Worm (Caenorhabditis elegans) whole organism, late embryonic: ENCODE data around the gene hmg-1.1.

Experiments used
- F13H6.1 ChIP-seq: sonication (generic microtip); optimal IDR thresholded peaks from 2 replicates; lab custom pipeline; 2016; ENCODE audit warnings: missing genetic modification characterization, missing compliant biosample characterization
- K02D7.2 ChIP-seq: sonication (generic microtip); optimal IDR thresholded peaks from 2 replicates; lab custom pipeline; 2017; ENCODE audit warnings: mild to moderate bottlenecking, missing genetic modification characterization, missing compliant biosample characterization
- K09A11.1 ChIP-seq: sonication (generic microtip); optimal IDR thresholded peaks from 2 replicates; lab custom pipeline; 2017; ENCODE audit warnings: antibody characterized with exemption, mild to moderate bottlenecking, missing genetic modification characterization, missing compliant biosample characterization; ENCODE audit not compliant: insufficient read depth
- Y22D7AL.16 ChIP-seq: sonication (generic microtip); optimal IDR thresholded peaks from 2 replicates; lab custom pipeline; 2016; ENCODE audit warnings: missing genetic modification characterization, missing compliant biosample characterization
- ama-1 ChIP-seq: fragments of 150-350 bp; optimal IDR thresholded peaks from 2 replicates; lab custom pipeline; 2014
- ceh-18 ChIP-seq: sonication (generic microtip); optimal IDR thresholded peaks from 2 replicates; lab custom pipeline; 2016; ENCODE audit warnings: missing genetic modification characterization, missing compliant biosample characterization
- ceh-19 ChIP-seq: fragments of 200-800 bp; sonication (Bioruptor generic); optimal IDR thresholded peaks from 2 replicates; lab custom pipeline; 2018; ENCODE audit warnings: mild to moderate bottlenecking, missing genetic modification characterization, missing compliant biosample characterization
- ceh-22 ChIP-seq: sonication (generic microtip); optimal IDR thresholded peaks from 2 replicates; lab custom pipeline; 2017; ENCODE audit warnings: missing biosample characterization, missing genetic modification characterization
- ceh-30 ChIP-seq: fragments of 150-350 bp; optimal IDR thresholded peaks from 2 replicates; lab custom pipeline; 2014; ENCODE audit warnings: missing biosample characterization, missing genetic modification characterization
- ceh-34 ChIP-seq: sonication (generic microtip); optimal IDR thresholded peaks from 2 replicates; lab custom pipeline; 2016; ENCODE audit warnings: mild to moderate bottlenecking, missing genetic modification characterization, missing compliant biosample characterization
- ceh-48 ChIP-seq: sonication (generic microtip); optimal IDR thresholded peaks from 2 replicates; lab custom pipeline; 2016; ENCODE audit warnings: missing genetic modification characterization, inconsistent platforms, missing compliant biosample characterization
- che-1 ChIP-seq: sonication (generic microtip); optimal IDR thresholded peaks from 2 replicates; lab custom pipeline; 2016; ENCODE audit warnings: mild to moderate bottlenecking, missing genetic modification characterization, missing compliant biosample characterization
- dve-1 ChIP-seq: sonication (generic microtip); optimal IDR thresholded peaks from 2 replicates; lab custom pipeline; 2017; ENCODE audit warnings: antibody characterized with exemption, mild to moderate bottlenecking, missing genetic modification characterization, missing compliant biosample characterization
- elt-2 ChIP-seq: sonication (generic microtip); optimal IDR thresholded peaks from 2 replicates; lab custom pipeline; 2016; ENCODE audit warnings: missing genetic modification reagents, missing genetic modification characterization, missing compliant biosample characterization
- elt-4 ChIP-seq: sonication (generic microtip); optimal IDR thresholded peaks from 2 replicates; lab custom pipeline; 2016; ENCODE audit warnings: missing genetic modification characterization, missing compliant biosample characterization
- eyg-1 ChIP-seq: sonication (generic microtip); optimal IDR thresholded peaks from 2 replicates; lab custom pipeline; 2016; ENCODE audit warnings: missing genotype, missing genetic modification characterization, missing compliant biosample characterization
- fkh-6 ChIP-seq: sonication (generic microtip); optimal IDR thresholded peaks from 2 replicates; lab custom pipeline; 2016; ENCODE audit warnings: missing genetic modification characterization, missing compliant biosample characterization
- gmeb-2 ChIP-seq: sonication (generic microtip); optimal IDR thresholded peaks from 2 replicates; lab custom pipeline; 2016; ENCODE audit warnings: missing genetic modification characterization, inconsistent platforms, missing compliant biosample characterization
- hlh-6 ChIP-seq: sonication (generic microtip); optimal IDR thresholded peaks from 2 replicates; lab custom pipeline; 2016; ENCODE audit warnings: missing genotype, missing genetic modification characterization, missing compliant biosample characterization
- lin-11 ChIP-seq: fragments of 200-800 bp; sonication (Bioruptor generic); optimal IDR thresholded peaks from 2 replicates; lab custom pipeline; 2018; ENCODE audit warnings: mild to moderate bottlenecking, missing genetic modification characterization, missing compliant biosample characterization
- madf-2 ChIP-seq: sonication (generic microtip); optimal IDR thresholded peaks from 2 replicates; lab custom pipeline; 2017; ENCODE audit warnings: missing genetic modification characterization, missing compliant biosample characterization
- mec-3 ChIP-seq: sonication (generic microtip); optimal IDR thresholded peaks from 2 replicates; lab custom pipeline; 2016; ENCODE audit warnings: borderline replicate concordance, missing genetic modification characterization, missing compliant biosample characterization
- nhr-11 ChIP-seq: fragments of 150-350 bp; optimal IDR thresholded peaks from 2 replicates; lab custom pipeline; 2014; ENCODE audit warnings: missing biosample characterization, missing genetic modification characterization
- npax-4 ChIP-seq: sonication (generic microtip); optimal IDR thresholded peaks from 2 replicates; lab custom pipeline; 2016; ENCODE audit warnings: missing genetic modification characterization, missing compliant biosample characterization
- odd-2 ChIP-seq: sonication (generic microtip); optimal IDR thresholded peaks from 2 replicates; lab custom pipeline; 2017; ENCODE audit warnings: antibody characterized with exemption, mild to moderate bottlenecking, missing genetic modification characterization, missing compliant biosample characterization
- pha-4 ChIP-seq: fragments of 150-350 bp; optimal IDR thresholded peaks from 2 replicates; lab custom pipeline; 2018; ENCODE audit warnings: missing biosample characterization, missing genetic modification reagents, missing genetic modification characterization
- pqm-1 ChIP-seq: sonication (generic microtip); optimal IDR thresholded peaks from 2 replicates; lab custom pipeline; 2016; ENCODE audit warnings: missing genetic modification characterization, missing compliant biosample characterization
- pros-1 ChIP-seq: fragments of 150-350 bp; optimal IDR thresholded peaks from 2 replicates; lab custom pipeline; 2014; ENCODE audit warnings: missing biosample characterization, missing genetic modification reagents, missing genetic modification characterization
- rnt-1 ChIP-seq: sonication (generic microtip); optimal IDR thresholded peaks from 2 replicates; lab custom pipeline; 2016; ENCODE audit warnings: missing genetic modification characterization, missing compliant biosample characterization
- sdc-2 ChIP-seq: sonication (generic microtip); optimal IDR thresholded peaks from 2 replicates; lab custom pipeline; 2016; ENCODE audit warnings: missing genotype, missing genetic modification characterization, missing compliant biosample characterization
- sox-2 ChIP-seq: fragments of 200-800 bp; sonication (Bioruptor generic); IDR thresholded peaks from 2 replicates; pipeline ENCODE4 v1.3.6; 2022; ENCODE audit warnings: missing genetic modification reagents, missing genetic modification characterization, missing compliant biosample characterization
- sox-4 ChIP-seq: sonication (generic microtip); optimal IDR thresholded peaks from 2 replicates; lab custom pipeline; 2017; ENCODE audit warnings: mild to moderate bottlenecking, missing genetic modification characterization, inconsistent platforms, missing compliant biosample characterization
- ttx-3 ChIP-seq: sonication (generic microtip); optimal IDR thresholded peaks from 2 replicates; lab custom pipeline; 2016; ENCODE audit warnings: missing genetic modification reagents, missing genetic modification characterization, missing compliant biosample characterization
- unc-3 ChIP-seq, 2 experiments: fragments of 200-800 bp in 1 of 2; sonication (Bioruptor generic) in 1 of 2; sonication (generic microtip) in 1 of 2; conservative IDR thresholded peaks in 1 of 2; optimal IDR thresholded peaks in 1 of 2; 2 replicates each; pipeline versions ENCODE4 v1.3.6 to Lab custom; 2016 to 2022; ENCODE audit warnings: missing compliant biosample characterization in 2 of 2, missing genetic modification characterization in 2 of 2, missing genetic modification reagents in 1 of 2
- unc-55 ChIP-seq: sonication (generic microtip); optimal IDR thresholded peaks from 2 replicates; lab custom pipeline; 2017; ENCODE audit warnings: missing biosample characterization, missing genetic modification reagents, missing genetic modification characterization
- unc-86 ChIP-seq: sonication (generic microtip); optimal IDR thresholded peaks from 2 replicates; lab custom pipeline; 2016; ENCODE audit warnings: missing genetic modification characterization, missing compliant biosample characterization
- ztf-16 ChIP-seq: sonication (generic microtip); optimal IDR thresholded peaks from 2 replicates; lab custom pipeline; 2017; ENCODE audit warnings: missing genetic modification characterization, missing compliant biosample characterization

hmg-1.1 gene

ce11 chrII:14287277-14287676, 36.8 kb downstream of the hmg-1.1 start, which contains the start of gene srh-41:
Gene srh-41 (minus strand): TSS chrII:14287377.
- TF ChIP-seq sdc-2 (tag; lab: Kevin White, UChicago), result no peak
- TF ChIP-seq ceh-48, result no peak
- TF ChIP-seq rnt-1 (tag; lab: Kevin White, UChicago), result no peak
- TF ChIP-seq K09A11.1 (tag; lab: Kevin White, UChicago), result no peak
- no peak for TF ChIP-seq eyg-1
- no peak for TF ChIP-seq ceh-30
- TF ChIP-seq sox-2 (GFP tag; lab: Robert Waterston, UW), result no peak
- no peak for TF ChIP-seq che-1 (tag; lab: Kevin White, UChicago)
- TF ChIP-seq madf-2 (tag; lab: Kevin White, UChicago), result no peak

- no peak for TF ChIP-seq K02D7.2 (tag; lab: Kevin White, UChicago)
- TF ChIP-seq, all 69 proteins: peak for 0
Observed at ce11 chrII:14288968-14289367, 38.5 kb downstream of the hmg-1.1 start, which contains the start of gene srh-42. Gene srh-42 (minus strand): TSS chrII:14289068.

DNA sequence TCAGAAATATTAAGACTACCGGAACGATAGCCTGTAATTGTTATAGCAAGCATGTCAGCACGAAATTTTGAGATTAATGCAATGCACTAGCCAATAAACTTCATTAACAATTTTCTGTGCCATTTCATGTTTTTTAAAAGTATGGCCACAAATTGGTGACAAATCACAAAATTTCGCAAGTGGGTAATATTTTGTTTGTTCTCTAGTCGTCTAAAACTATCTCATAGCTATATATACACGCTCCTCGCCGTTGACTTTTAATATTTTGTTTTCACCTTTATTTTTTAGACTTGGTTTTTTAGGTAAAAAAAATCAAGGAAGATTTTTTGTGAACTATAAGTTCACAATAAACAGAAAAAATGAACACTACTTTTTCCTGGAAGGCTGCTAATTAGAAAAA, 40.4 kb downstream of the hmg-1.1 start:
- TF ChIP-seq elt-2 (tag; lab: Kevin White, UChicago), result no peak
- no peak for TF ChIP-seq sox-2 (GFP tag; lab: Robert Waterston, UW)
- no peak for TF ChIP-seq pha-4 (tag; lab: Kevin White, UChicago)
- TF ChIP-seq npax-4 (tag; lab: Kevin White, UChicago), result no peak
- TF ChIP-seq ttx-3 (tag; lab: Kevin White, UChicago), result no peak
- no peak for TF ChIP-seq hlh-6 (tag; lab: Kevin White, UChicago)
- no peak for TF ChIP-seq fkh-6 (tag; lab: Kevin White, UChicago)
- TF ChIP-seq rnt-1 (tag; lab: Kevin White, UChicago), result no peak
- no peak for TF ChIP-seq ama-1 (lab: Kevin White, UChicago)
- no peak for TF ChIP-seq nhr-11 (tag; lab: Kevin White, UChicago)
- no peak for TF ChIP-seq K09A11.1 (tag; lab: Kevin White, UChicago)
- TF ChIP-seq Y22D7AL.16 (tag; lab: Kevin White, UChicago), result no peak
- no peak for TF ChIP-seq pros-1 (tag; lab: Kevin White, UChicago)
- TF ChIP-seq madf-2 (tag; lab: Kevin White, UChicago), result no peak
- TF ChIP-seq gmeb-2 (tag; lab: Kevin White, UChicago), result no peak
- no peak for TF ChIP-seq dve-1 (tag; lab: Kevin White, UChicago)
- TF ChIP-seq ztf-16 (tag; lab: Kevin White, UChicago), result no peak
- TF ChIP-seq ceh-18 (tag; lab: Kevin White, UChicago), result no peak
- TF ChIP-seq ceh-30, result no peak
- TF ChIP-seq ceh-22 (tag; lab: Kevin White, UChicago), result no peak

DNA sequence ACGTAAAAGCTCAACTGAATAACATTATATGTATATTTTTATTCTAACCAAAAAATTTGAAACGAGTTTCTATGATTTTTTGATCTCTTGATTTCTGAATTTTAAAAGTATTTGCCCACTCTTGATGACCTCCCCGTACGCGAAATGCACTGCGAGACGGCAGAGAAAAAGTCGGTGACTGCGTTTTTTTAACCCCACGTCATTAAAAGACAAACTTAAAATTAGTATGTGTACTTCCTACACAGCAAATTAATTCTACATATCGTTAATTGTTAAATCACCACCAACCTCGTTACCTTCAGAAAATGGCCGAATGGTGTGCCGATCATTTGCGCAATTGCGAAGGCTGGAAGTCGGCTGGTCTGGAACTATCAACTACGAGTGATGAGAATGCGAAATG, 42.0 kb downstream of the hmg-1.1 start, which contains the start of gene Y54G11A.4:
Gene Y54G11A.4 (plus strand): TSS at position 301 of the 400 bp plus-strand sequence.
- TF ChIP-seq mec-3 (tag; lab: Kevin White, UChicago) (no peak), elt-4 (tag; lab: Kevin White, UChicago) (no peak)

ce11 chrII:14294390-14294789, 43.9 kb downstream of the hmg-1.1 start:
- TF ChIP-seq pqm-1 (tag; lab: Kevin White, UChicago) (no peak), unc-55 (no peak), ceh-19 (GFP tag; lab: Kevin White, UChicago) (no peak), ceh-34 (tag; lab: Kevin White, UChicago) (no peak), sox-4 (tag; lab: Kevin White, UChicago) (no peak), ceh-18 (tag; lab: Kevin White, UChicago) (no peak), lin-11 (tag; lab: Kevin White, UChicago) (no peak), unc-3 (GFP tag; conservative IDR thresholded peaks at IDR 0.05; lab: Robert Waterston, UW) (no peak), unc-3 (tag; optimal IDR thresholded peaks at IDR 0.05; lab: Kevin White, UChicago) (no peak), pros-1 (tag; lab: Kevin White, UChicago) (no peak), madf-2 (tag; lab: Kevin White, UChicago) (no peak), nhr-11 (tag; lab: Kevin White, UChicago) (no peak), odd-2 (tag; lab: Kevin White, UChicago) (no peak), ceh-48 (no peak), unc-86 (tag; lab: Kevin White, UChicago) (no peak), F13H6.1 (tag; lab: Kevin White, UChicago) (no peak)
